Worm (Caenorhabditis elegans) whole organism, early embryonic: ENCODE data around the gene npp-15.

Source experiments
- F13C5.2 ChIP-seq: sonication (generic microtip); optimal IDR thresholded peaks from 2 replicates; lab custom pipeline; 2017; ENCODE audit warnings: mild to moderate bottlenecking, missing genetic modification characterization, inconsistent platforms, missing compliant biosample characterization
- ama-1 ChIP-seq: fragments of 150-350 bp; optimal IDR thresholded peaks from 2 replicates; lab custom pipeline; 2014
- ceh-13 ChIP-seq: fragments of 200-800 bp; sonication (Bioruptor generic); optimal IDR thresholded peaks from 2 replicates; lab custom pipeline; 2018; ENCODE audit warnings: mild to moderate bottlenecking, missing genetic modification characterization, missing compliant biosample characterization
- ets-7 ChIP-seq: sonication (generic microtip); optimal IDR thresholded peaks from 2 replicates; lab custom pipeline; 2016; ENCODE audit warnings: missing genotype, missing genetic modification characterization, missing compliant biosample characterization
- flt-1 ChIP-seq: fragments of 200-800 bp; sonication (Bioruptor generic); IDR thresholded peaks from 2 replicates; pipeline ENCODE4 v1.3.6; 2022; ENCODE audit warnings: missing genetic modification characterization, missing compliant biosample characterization
- hmg-4 ChIP-seq: fragments of 200-800 bp; sonication (Bioruptor generic); optimal IDR thresholded peaks from 2 replicates; lab custom pipeline; 2018; ENCODE audit warnings: mild to moderate bottlenecking, missing genetic modification characterization, missing compliant biosample characterization
- hnd-1 ChIP-seq: sonication (generic microtip); optimal IDR thresholded peaks from 2 replicates; lab custom pipeline; 2016; ENCODE audit warnings: missing genetic modification characterization, missing compliant biosample characterization
- pes-1 ChIP-seq: fragments of 200-800 bp; sonication (Bioruptor generic); IDR thresholded peaks from 2 replicates; pipeline ENCODE4 v1.3.6; 2022; ENCODE audit warnings: missing genetic modification reagents, missing genetic modification characterization, missing compliant biosample characterization
- scrt-1 ChIP-seq: fragments of 200-800 bp; sonication (Bioruptor generic); IDR thresholded peaks from 2 replicates; pipeline ENCODE4 v1.3.6; 2022; ENCODE audit warnings: missing genetic modification characterization, missing compliant biosample characterization
- sea-1 ChIP-seq: fragments of 200-800 bp; sonication (Bioruptor generic); conservative IDR thresholded peaks from 2 replicates; pipeline ENCODE4 v1.3.6; 2022; ENCODE audit warnings: missing genetic modification characterization, missing compliant biosample characterization
- tbx-11 ChIP-seq: fragments of 200-800 bp; sonication (Bioruptor generic); IDR thresholded peaks from 2 replicates; pipeline ENCODE4 v1.3.6; 2022; ENCODE audit warnings: missing genetic modification characterization, missing compliant biosample characterization

DNA sequence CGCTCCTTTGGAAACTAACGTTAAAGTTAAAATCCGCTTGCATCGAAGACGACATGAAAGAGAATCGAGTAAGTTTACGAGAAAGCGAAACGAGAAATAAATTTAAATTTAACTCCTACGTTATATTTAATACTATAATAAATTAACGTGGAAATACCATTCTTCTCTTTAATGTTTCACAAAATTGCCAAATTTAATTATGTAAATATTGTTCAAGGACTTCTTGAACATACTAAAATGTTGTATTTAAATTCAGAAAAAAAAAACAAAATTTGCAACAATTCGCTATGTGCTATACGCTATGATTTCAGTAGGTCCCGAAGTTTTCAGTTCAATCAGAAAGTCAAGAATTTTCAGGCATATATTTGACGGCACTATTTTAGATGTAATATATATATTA lies 31.9 kb upstream of the npp-15 start, which contains the start of gene ZK688.10:
- TF ChIP-seq F13C5.2 (tag; lab: Kevin White, UChicago) (no peak), ama-1 (lab: Kevin White, UChicago) (no peak), hnd-1 (no peak), ets-7 (tag; lab: Kevin White, UChicago) (no peak), ceh-13 (GFP tag; lab: Kevin White, UChicago) (no peak), tbx-11 (GFP tag; lab: Robert Waterston, UW) (no peak), flt-1 (GFP tag; lab: Robert Waterston, UW) (no peak), scrt-1 (GFP tag; lab: Robert Waterston, UW) (no peak), hmg-4 (no peak), sea-1 (GFP tag; lab: Robert Waterston, UW) (no peak), pes-1 (GFP tag; lab: Robert Waterston, UW) (no peak)
